Worm (Caenorhabditis elegans) whole organism, L4/young adult: ENCODE data around the gene pef-1.

Source experiments
- W03F9.2 ChIP-seq: fragments of 150-350 bp; optimal IDR thresholded peaks from 2 replicates; lab custom pipeline; 2014; ENCODE audit warnings: missing biosample characterization, missing genetic modification characterization
- dao-5 ChIP-seq: sonication (generic microtip); optimal IDR thresholded peaks from 2 replicates; lab custom pipeline; 2016; ENCODE audit warnings: missing genotype, missing genetic modification characterization, moderate library complexity, missing compliant biosample characterization
- him-1 ChIP-seq: sonication (generic microtip); optimal IDR thresholded peaks from 2 replicates; lab custom pipeline; 2016; ENCODE audit warnings: missing genotype, missing genetic modification reagents, missing genetic modification characterization, missing compliant biosample characterization

The pef-1 gene

ce11 chrIII:888983-889549 is 37.0 kb downstream of the pef-1 start:
- no peak for TF ChIP-seq dao-5
- no peak for TF ChIP-seq him-1 (tag; lab: Kevin White, UChicago)
- no peak for TF ChIP-seq W03F9.2

- TF ChIP-seq W03F9.2 (peak; percentile 14), him-1 (tag; lab: Kevin White, UChicago) (peak; percentile 66), dao-5 (no peak)
These were observed 38.2 kb downstream of the pef-1 start for ce11 chrIII:887874-888299.

ce11 chrIII:886726-887125 is 39.4 kb downstream of the pef-1 start, which contains the start of gene zer-1:
TSS of gene zer-1 (minus strand) at chrIII:886793.
- no peak for TF ChIP-seq dao-5
- no peak for TF ChIP-seq W03F9.2
- TF ChIP-seq him-1 (tag; lab: Kevin White, UChicago): no peak

ce11 chrIII:883595-883994 is 42.5 kb downstream of the pef-1 start:
- no peak for TF ChIP-seq dao-5
- no peak for TF ChIP-seq W03F9.2
- no peak for TF ChIP-seq him-1 (tag; lab: Kevin White, UChicago)

ce11 chrIII:881460-881859 is 44.7 kb downstream of the pef-1 start:
- TF ChIP-seq W03F9.2: no peak
- TF ChIP-seq him-1 (tag; lab: Kevin White, UChicago): no peak
- TF ChIP-seq dao-5: peak; percentile 44

ce11 chrIII:880840-881239 is 45.3 kb downstream of the pef-1 start:
- TF ChIP-seq him-1 (tag; lab: Kevin White, UChicago) (no peak), dao-5 (no peak), W03F9.2 (no peak)

- TF ChIP-seq dao-5 (no peak), him-1 (tag; lab: Kevin White, UChicago) (no peak), W03F9.2 (no peak)
These were observed 46.5 kb downstream of the pef-1 start, which contains the start of the genes T24C4.5 and ucr-2.3 for ce11 chrIII:879634-880033. TSS of gene T24C4.5 (minus strand) at chrIII:879734. TSS of gene ucr-2.3 (plus strand) at chrIII:879860.

ce11 chrIII:873432-873831 is 52.7 kb downstream of the pef-1 start, which contains the start of gene clc-19:
TSS of gene clc-19 (minus strand) at chrIII:873566.
- TF ChIP-seq dao-5: no peak
- no peak for TF ChIP-seq W03F9.2
- TF ChIP-seq him-1 (tag; lab: Kevin White, UChicago): no peak

ce11 chrIII:872373-872772 is 53.7 kb downstream of the pef-1 start, which contains the start of the genes T24C4.3 and clc-20:
TSS of gene T24C4.3 (minus strand) at chrIII:872473.
TSS of gene clc-20 (plus strand) at chrIII:872583.
- TF ChIP-seq W03F9.2: no peak
- TF ChIP-seq dao-5: no peak
- no peak for TF ChIP-seq him-1 (tag; lab: Kevin White, UChicago)

- TF ChIP-seq dao-5: no peak
- no peak for TF ChIP-seq W03F9.2
- TF ChIP-seq him-1 (tag; lab: Kevin White, UChicago): no peak
These were observed 55.6 kb downstream of the pef-1 start for ce11 chrIII:870555-870954.

- no peak for TF ChIP-seq W03F9.2
- no peak for TF ChIP-seq him-1 (tag; lab: Kevin White, UChicago)
- TF ChIP-seq dao-5: no peak
These were observed 56.2 kb downstream of the pef-1 start, which contains the start of gene T24C4.2 for ce11 chrIII:869869-870268. TSS of gene T24C4.2 (minus strand) at chrIII:869969.
